Worm (Caenorhabditis elegans): ENCODE results near the gene cyp-13A10.

ce11 chrII:9700363-9700762 lies 37.7 kb upstream of the cyp-13A10 start, which contains the start of the genes Y53C12A.8 and Y53C12A.7:
- TF ChIP-seq aly-2 (tag; optimal IDR thresholded peaks at IDR 0.05) (no peak), ztf-4 (tag; optimal IDR thresholded peaks at IDR 0.05) (no peak), skn-1 (tag; optimal IDR thresholded peaks at IDR 0.05) (no peak)

All from whole organism, L3 larva.